Worm (Caenorhabditis elegans) whole organism, late embryonic: ENCODE data around the gene ptc-3.

Source experiments
- C38D4.7 ChIP-seq: fragments of 200-800 bp; sonication (Bioruptor generic); optimal IDR thresholded peaks from 2 replicates; lab custom pipeline; 2018; ENCODE audit warnings: mild to moderate bottlenecking, missing genetic modification characterization, moderate library complexity, missing compliant biosample characterization
- F13H6.1 ChIP-seq: sonication (generic microtip); optimal IDR thresholded peaks from 2 replicates; lab custom pipeline; 2016; ENCODE audit warnings: missing genetic modification characterization, missing compliant biosample characterization
- K02D7.2 ChIP-seq: sonication (generic microtip); optimal IDR thresholded peaks from 2 replicates; lab custom pipeline; 2017; ENCODE audit warnings: mild to moderate bottlenecking, missing genetic modification characterization, missing compliant biosample characterization
- T23F11.4 ChIP-seq: fragments of 200-800 bp; sonication (Bioruptor generic); optimal IDR thresholded peaks from 2 replicates; lab custom pipeline; 2018; ENCODE audit warnings: mild to moderate bottlenecking, missing genetic modification characterization, missing compliant biosample characterization
- Y22D7AL.16 ChIP-seq: sonication (generic microtip); optimal IDR thresholded peaks from 2 replicates; lab custom pipeline; 2016; ENCODE audit warnings: missing genetic modification characterization, missing compliant biosample characterization
- ahr-1 ChIP-seq: sonication (generic microtip); optimal IDR thresholded peaks from 2 replicates; lab custom pipeline; 2016; ENCODE audit warnings: missing genetic modification characterization, missing compliant biosample characterization
- ama-1 ChIP-seq: fragments of 150-350 bp; optimal IDR thresholded peaks from 2 replicates; lab custom pipeline; 2014
- ceh-22 ChIP-seq: sonication (generic microtip); optimal IDR thresholded peaks from 2 replicates; lab custom pipeline; 2017; ENCODE audit warnings: missing biosample characterization, missing genetic modification characterization
- ceh-24 ChIP-seq: sonication (generic microtip); optimal IDR thresholded peaks from 2 replicates; lab custom pipeline; 2016; ENCODE audit warnings: mild to moderate bottlenecking, missing genetic modification characterization, missing compliant biosample characterization
- ceh-30 ChIP-seq: fragments of 150-350 bp; optimal IDR thresholded peaks from 2 replicates; lab custom pipeline; 2014; ENCODE audit warnings: missing biosample characterization, missing genetic modification characterization
- ceh-31 ChIP-seq: sonication (generic microtip); optimal IDR thresholded peaks from 2 replicates; lab custom pipeline; 2016; ENCODE audit warnings: missing genetic modification characterization, missing compliant biosample characterization
- ceh-45 ChIP-seq: fragments of 200-800 bp; sonication (Bioruptor generic); IDR thresholded peaks from 2 replicates; pipeline ENCODE4 v1.3.6; 2022; ENCODE audit warnings: missing genetic modification reagents, missing genetic modification characterization, missing compliant biosample characterization
- ceh-48 ChIP-seq: sonication (generic microtip); optimal IDR thresholded peaks from 2 replicates; lab custom pipeline; 2016; ENCODE audit warnings: missing genetic modification characterization, inconsistent platforms, missing compliant biosample characterization
- ceh-6 ChIP-seq: fragments of 200-800 bp; sonication (Bioruptor generic); optimal IDR thresholded peaks from 2 replicates; lab custom pipeline; 2018; ENCODE audit warnings: mild to moderate bottlenecking, missing genetic modification characterization, missing compliant biosample characterization
- ceh-9 ChIP-seq: sonication (generic microtip); optimal IDR thresholded peaks from 2 replicates; lab custom pipeline; 2016; ENCODE audit warnings: mild to moderate bottlenecking, missing genetic modification characterization, inconsistent platforms, missing compliant biosample characterization
- che-1 ChIP-seq: sonication (generic microtip); optimal IDR thresholded peaks from 2 replicates; lab custom pipeline; 2016; ENCODE audit warnings: mild to moderate bottlenecking, missing genetic modification characterization, missing compliant biosample characterization
- dmd-4 ChIP-seq: sonication (generic microtip); optimal IDR thresholded peaks from 2 replicates; lab custom pipeline; 2016; ENCODE audit warnings: borderline replicate concordance, missing genetic modification characterization, missing compliant biosample characterization
- dve-1 ChIP-seq: sonication (generic microtip); optimal IDR thresholded peaks from 2 replicates; lab custom pipeline; 2017; ENCODE audit warnings: antibody characterized with exemption, mild to moderate bottlenecking, missing genetic modification characterization, missing compliant biosample characterization
- elt-2 ChIP-seq: sonication (generic microtip); optimal IDR thresholded peaks from 2 replicates; lab custom pipeline; 2016; ENCODE audit warnings: missing genetic modification reagents, missing genetic modification characterization, missing compliant biosample characterization
- fax-1 ChIP-seq: sonication (generic microtip); optimal IDR thresholded peaks from 2 replicates; lab custom pipeline; 2016; ENCODE audit warnings: missing genotype, missing genetic modification characterization, missing compliant biosample characterization
- fkh-10 ChIP-seq: fragments of 150-350 bp; optimal IDR thresholded peaks from 2 replicates; lab custom pipeline; 2014; ENCODE audit warnings: missing biosample characterization, missing genetic modification reagents, missing genetic modification characterization
- gmeb-2 ChIP-seq: sonication (generic microtip); optimal IDR thresholded peaks from 2 replicates; lab custom pipeline; 2016; ENCODE audit warnings: missing genetic modification characterization, inconsistent platforms, missing compliant biosample characterization
- hlh-13 ChIP-seq: fragments of 200-800 bp; sonication (Bioruptor generic); optimal IDR thresholded peaks from 2 replicates; lab custom pipeline; 2018; ENCODE audit warnings: mild to moderate bottlenecking, missing genetic modification characterization, missing compliant biosample characterization
- hlh-30 ChIP-seq: sonication (generic microtip); optimal IDR thresholded peaks from 2 replicates; lab custom pipeline; 2017; ENCODE audit warnings: antibody characterized with exemption, missing genetic modification characterization, missing compliant biosample characterization; ENCODE audit not compliant: insufficient read depth
- hlh-6 ChIP-seq: sonication (generic microtip); optimal IDR thresholded peaks from 2 replicates; lab custom pipeline; 2016; ENCODE audit warnings: missing genotype, missing genetic modification characterization, missing compliant biosample characterization
- hlh-8 ChIP-seq: sonication (generic microtip); optimal IDR thresholded peaks from 2 replicates; lab custom pipeline; 2016; ENCODE audit warnings: missing genotype, missing genetic modification characterization, missing compliant biosample characterization
- lim-6 ChIP-seq: sonication (generic microtip); optimal IDR thresholded peaks from 2 replicates; lab custom pipeline; 2016; ENCODE audit warnings: missing genetic modification characterization, missing compliant biosample characterization
- lin-11 ChIP-seq: fragments of 200-800 bp; sonication (Bioruptor generic); optimal IDR thresholded peaks from 2 replicates; lab custom pipeline; 2018; ENCODE audit warnings: mild to moderate bottlenecking, missing genetic modification characterization, missing compliant biosample characterization
- madf-2 ChIP-seq: sonication (generic microtip); optimal IDR thresholded peaks from 2 replicates; lab custom pipeline; 2017; ENCODE audit warnings: missing genetic modification characterization, missing compliant biosample characterization
- mec-3 ChIP-seq: sonication (generic microtip); optimal IDR thresholded peaks from 2 replicates; lab custom pipeline; 2016; ENCODE audit warnings: borderline replicate concordance, missing genetic modification characterization, missing compliant biosample characterization
- nfya-1 ChIP-seq: sonication (generic microtip); optimal IDR thresholded peaks from 2 replicates; lab custom pipeline; 2017; ENCODE audit warnings: missing genetic modification characterization, mild to moderate bottlenecking, missing compliant biosample characterization, antibody characterized with exemption, moderate library complexity
- pha-2 ChIP-seq: sonication (generic microtip); optimal IDR thresholded peaks from 2 replicates; lab custom pipeline; 2017; ENCODE audit warnings: mild to moderate bottlenecking, missing genetic modification characterization, missing compliant biosample characterization
- pqm-1 ChIP-seq: sonication (generic microtip); optimal IDR thresholded peaks from 2 replicates; lab custom pipeline; 2016; ENCODE audit warnings: missing genetic modification characterization, missing compliant biosample characterization
- ref-2 ChIP-seq: sonication (generic microtip); optimal IDR thresholded peaks from 2 replicates; lab custom pipeline; 2016; ENCODE audit warnings: missing genetic modification characterization, missing compliant biosample characterization
- sdc-2 ChIP-seq: sonication (generic microtip); optimal IDR thresholded peaks from 2 replicates; lab custom pipeline; 2016; ENCODE audit warnings: missing genotype, missing genetic modification characterization, missing compliant biosample characterization
- ttx-3 ChIP-seq: sonication (generic microtip); optimal IDR thresholded peaks from 2 replicates; lab custom pipeline; 2016; ENCODE audit warnings: missing genetic modification reagents, missing genetic modification characterization, missing compliant biosample characterization
- unc-3 ChIP-seq, 2 experiments: fragments of 200-800 bp in 1 of 2; sonication (Bioruptor generic) in 1 of 2; sonication (generic microtip) in 1 of 2; conservative IDR thresholded peaks in 1 of 2; optimal IDR thresholded peaks in 1 of 2; 2 replicates each; pipeline versions ENCODE4 v1.3.6 to Lab custom; 2016 to 2022; ENCODE audit warnings: missing compliant biosample characterization in 2 of 2, missing genetic modification characterization in 2 of 2, missing genetic modification reagents in 1 of 2
- unc-42 ChIP-seq: sonication (generic microtip); optimal IDR thresholded peaks from 2 replicates; lab custom pipeline; 2016; ENCODE audit warnings: missing genotype, missing genetic modification characterization, missing compliant biosample characterization
- unc-86 ChIP-seq: sonication (generic microtip); optimal IDR thresholded peaks from 2 replicates; lab custom pipeline; 2016; ENCODE audit warnings: missing genetic modification characterization, missing compliant biosample characterization
- zip-5 ChIP-seq: sonication (generic microtip); optimal IDR thresholded peaks from 2 replicates; lab custom pipeline; 2016; ENCODE audit warnings: missing genetic modification characterization, missing compliant biosample characterization
- ztf-16 ChIP-seq: sonication (generic microtip); optimal IDR thresholded peaks from 2 replicates; lab custom pipeline; 2017; ENCODE audit warnings: missing genetic modification characterization, missing compliant biosample characterization

The ptc-3 gene

ce11 chrII:2862557-2863035 is 10.2 kb upstream of the ptc-3 start:
- TF ChIP-seq F13H6.1 (tag; lab: Kevin White, UChicago) (no peak), ceh-45 (GFP tag; lab: Robert Waterston, UW) (no peak), ceh-30 (tag; lab: Kevin White, UChicago) (no peak), K02D7.2 (tag; lab: Kevin White, UChicago) (no peak), nfya-1 (tag; lab: Kevin White, UChicago) (no peak), dve-1 (tag; lab: Kevin White, UChicago) (peak; percentile 65), hlh-30 (tag; lab: Kevin White, UChicago) (no peak)

DNA sequence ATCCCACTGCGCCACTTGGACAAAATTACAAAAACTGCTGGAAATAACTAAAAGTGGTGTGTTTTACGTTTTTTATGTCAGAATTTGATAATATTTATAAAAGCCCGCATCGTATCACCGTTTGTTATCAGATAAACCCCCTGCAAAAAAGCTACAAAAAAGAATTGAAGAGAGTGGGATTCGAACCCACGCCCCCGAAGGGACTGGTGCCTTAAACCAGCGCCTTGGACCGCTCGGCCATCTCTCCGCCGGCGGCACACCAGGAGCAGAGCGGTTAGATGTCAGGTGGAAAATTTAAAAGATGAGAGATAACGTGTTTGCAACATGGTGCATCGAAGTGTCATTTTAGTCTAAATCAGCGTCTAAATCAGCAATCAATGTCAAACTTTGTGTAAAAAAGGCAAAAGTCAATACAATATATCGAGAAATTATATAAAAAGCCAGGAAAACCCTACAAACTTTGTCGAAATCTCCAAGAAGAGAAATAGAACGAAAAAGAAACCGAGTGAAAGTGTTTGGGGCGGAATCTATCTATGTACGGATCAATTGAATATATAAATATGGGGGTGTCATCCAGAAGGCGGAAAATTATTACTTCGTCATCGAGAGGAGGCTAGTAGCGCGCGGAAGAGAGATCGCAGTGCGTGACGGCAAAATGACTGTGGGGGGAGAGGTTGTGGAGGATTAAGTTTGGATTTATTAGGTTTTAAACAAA is 9.1 kb upstream of the ptc-3 start:
- TF ChIP-seq ceh-24 (tag; lab: Kevin White, UChicago), result no peak
- no peak for TF ChIP-seq hlh-8 (tag; lab: Kevin White, UChicago)
- no peak for TF ChIP-seq ceh-31 (tag; lab: Kevin White, UChicago)
- no peak for TF ChIP-seq dve-1 (tag; lab: Kevin White, UChicago)
- TF ChIP-seq unc-3 (GFP tag; conservative IDR thresholded peaks at IDR 0.05; lab: Robert Waterston, UW), result no peak
- TF ChIP-seq unc-3 (tag; optimal IDR thresholded peaks at IDR 0.05; lab: Kevin White, UChicago), result no peak
- no peak for TF ChIP-seq T23F11.4 (GFP tag; lab: Kevin White, UChicago)
- TF ChIP-seq pha-2, result no peak
- no peak for TF ChIP-seq ahr-1 (tag; lab: Kevin White, UChicago)
- no peak for TF ChIP-seq gmeb-2 (tag; lab: Kevin White, UChicago)
- TF ChIP-seq madf-2 (tag; lab: Kevin White, UChicago), result no peak
- TF ChIP-seq lin-11 (tag; lab: Kevin White, UChicago), result no peak
- no peak for TF ChIP-seq ztf-16 (tag; lab: Kevin White, UChicago)
- TF ChIP-seq zip-5 (tag; lab: Kevin White, UChicago), result no peak
- no peak for TF ChIP-seq sdc-2 (tag; lab: Kevin White, UChicago)
- TF ChIP-seq pqm-1 (tag; lab: Kevin White, UChicago), result no peak
- no peak for TF ChIP-seq hlh-30 (tag; lab: Kevin White, UChicago)
- TF ChIP-seq ceh-6 (GFP tag; lab: Kevin White, UChicago), result no peak
- no peak for TF ChIP-seq F13H6.1 (tag; lab: Kevin White, UChicago)

ce11 chrII:2859873-2860821 is 7.8 kb upstream of the ptc-3 start:
- TF ChIP-seq fax-1 (tag; lab: Kevin White, UChicago), result no peak
- no peak for TF ChIP-seq dmd-4 (tag; lab: Kevin White, UChicago)
- no peak for TF ChIP-seq ttx-3 (tag; lab: Kevin White, UChicago)
- no peak for TF ChIP-seq lin-11 (tag; lab: Kevin White, UChicago)
- TF ChIP-seq lim-6 (tag; lab: Kevin White, UChicago), result no peak
- no peak for TF ChIP-seq hlh-30 (tag; lab: Kevin White, UChicago)
- no peak for TF ChIP-seq hlh-13 (GFP tag; lab: Kevin White, UChicago)
- peak; percentile 11 for TF ChIP-seq che-1 (tag; lab: Kevin White, UChicago)
- TF ChIP-seq hlh-6, result no peak
- peak; percentile 10 for TF ChIP-seq elt-2 (tag; lab: Kevin White, UChicago)
- TF ChIP-seq unc-42, result no peak
- TF ChIP-seq unc-86 (tag; lab: Kevin White, UChicago), result no peak
- TF ChIP-seq ceh-48 (tag; lab: Kevin White, UChicago), result no peak
- TF ChIP-seq ref-2, result no peak
- no peak for TF ChIP-seq ama-1 (lab: Kevin White, UChicago)
- TF ChIP-seq fkh-10 (GFP tag; lab: Kevin White, UChicago), result no peak
- TF ChIP-seq ceh-9, result no peak
- no peak for TF ChIP-seq mec-3 (tag; lab: Kevin White, UChicago)
- no peak for TF ChIP-seq dve-1 (tag; lab: Kevin White, UChicago)
- TF ChIP-seq ceh-22 (tag; lab: Kevin White, UChicago), result no peak
- peak; percentile 6 for TF ChIP-seq Y22D7AL.16 (tag; lab: Kevin White, UChicago)
- no peak for TF ChIP-seq C38D4.7 (GFP tag; lab: Kevin White, UChicago)
